Fruit fly (Drosophila melanogaster) S2 (cell line): ENCODE data around the gene Sodh2.

ENCODE experiments used
- CG8478 ChIP-seq: fragments of >200 bp; optimal IDR thresholded peaks from 2 replicates; lab custom pipeline; 2018
- CTCF ChIP-seq, 2 experiments: fragments of >200 bp; optimal IDR thresholded peaks; 2 replicates each; lab custom pipeline; 2018

Gene Sodh2

dm6 chr3R:10875515-10876434 is at the start of gene Sodh2:
TSS of gene Sodh2 (plus strand) at chr3R:10876384.
- TF ChIP-seq CTCF (optimal IDR thresholded peaks at IDR 0.05; lab: Kevin White, UChicago) (no peak), CG8478 (lab: Kevin White, UChicago) (no peak)

- TF ChIP-seq CTCF (optimal IDR thresholded peaks at IDR 0.05; lab: Kevin White, UChicago), result no peak
- no peak for TF ChIP-seq CG8478 (lab: Kevin White, UChicago)
Observed at dm6 chr3R:10826796-10827524, 49.2 kb upstream of the Sodh2 start, which contains the start of gene Cad86C. TSS of gene Cad86C (plus strand) at chr3R:10827079.

- TF ChIP-seq CTCF (optimal IDR thresholded peaks at IDR 0.05; lab: Kevin White, UChicago), result no peak
- no peak for TF ChIP-seq CG8478 (lab: Kevin White, UChicago)
Observed at dm6 chr3R:10828688-10829087, 47.5 kb upstream of the Sodh2 start.

dm6 chr3R:10829746-10830145 is 46.4 kb upstream of the Sodh2 start:
- TF ChIP-seq CTCF (optimal IDR thresholded peaks at IDR 0.05; lab: Kevin White, UChicago), result no peak
- no peak for TF ChIP-seq CG8478 (lab: Kevin White, UChicago)

dm6 chr3R:10832526-10833165 is 43.5 kb upstream of the Sodh2 start:
- TF ChIP-seq CG8478 (lab: Kevin White, UChicago), result no peak

dm6 chr3R:10834893-10835292 is 41.3 kb upstream of the Sodh2 start:
- TF ChIP-seq CG8478 (lab: Kevin White, UChicago), result no peak
- TF ChIP-seq CTCF (optimal IDR thresholded peaks at IDR 0.05; lab: Kevin White, UChicago), result no peak

- TF ChIP-seq CG8478 (lab: Kevin White, UChicago), result no peak
- no peak for TF ChIP-seq CTCF (optimal IDR thresholded peaks at IDR 0.05; lab: Kevin White, UChicago)
Observed at dm6 chr3R:10836924-10837323, 39.3 kb upstream of the Sodh2 start.

dm6 chr3R:10842422-10842821 is 33.8 kb upstream of the Sodh2 start:
- no peak for TF ChIP-seq CTCF (optimal IDR thresholded peaks at IDR 0.05; lab: Kevin White, UChicago)
- TF ChIP-seq CG8478 (lab: Kevin White, UChicago), result no peak

- TF ChIP-seq CTCF (optimal IDR thresholded peaks at IDR 0.05; lab: Kevin White, UChicago) (no peak), CG8478 (lab: Kevin White, UChicago) (no peak)
Observed at dm6 chr3R:10849515-10849973, 26.6 kb upstream of the Sodh2 start, which contains the start of gene CG42394. TSS of gene CG42394 (plus strand) at chr3R:10849825.

- TF ChIP-seq CTCF (optimal IDR thresholded peaks at IDR 0.05; lab: Kevin White, UChicago) (no peak), CG8478 (lab: Kevin White, UChicago) (no peak)
Observed at dm6 chr3R:10850636-10851035, 25.5 kb upstream of the Sodh2 start.

dm6 chr3R:10852232-10852774 is 23.9 kb upstream of the Sodh2 start, which contains the start of gene CG4565:
TSS of gene CG4565 (plus strand) at chr3R:10852724.
- TF ChIP-seq CTCF (optimal IDR thresholded peaks at IDR 0.05; lab: Kevin White, UChicago) (no peak), CG8478 (lab: Kevin White, UChicago) (no peak)

- TF ChIP-seq CTCF (optimal IDR thresholded peaks at IDR 0.05; lab: Kevin White, UChicago) (no peak), CG8478 (lab: Kevin White, UChicago) (no peak)
Observed at dm6 chr3R:10854243-10854874, 21.8 kb upstream of the Sodh2 start, which contains the start of the genes CG6567 and CG4511. TSS of gene CG6567 (minus strand) at chr3R:10854451. TSS of gene CG4511 (plus strand) at chr3R:10854501.

dm6 chr3R:10856618-10857017 is 19.6 kb upstream of the Sodh2 start, which contains the start of gene CG4570:
TSS of gene CG4570 (plus strand) at chr3R:10856807.
- TF ChIP-seq CG8478 (lab: Kevin White, UChicago) (no peak), CTCF (optimal IDR thresholded peaks at IDR 0.05; lab: Kevin White, UChicago) (no peak)
